Worm (Caenorhabditis elegans) whole organism, young adult: ENCODE results near the gene fut-1.

Source experiments
- B0019.2 ChIP-seq: fragments of 200-800 bp; sonication (Bioruptor generic); conservative IDR thresholded peaks from 2 replicates; pipeline ENCODE4 v1.3.6; 2022; ENCODE audit warnings: missing genetic modification reagents, missing genetic modification characterization, missing compliant biosample characterization
- B0261.1 ChIP-seq: sonication (generic microtip); optimal IDR thresholded peaks from 2 replicates; lab custom pipeline; 2016; ENCODE audit warnings: mild to moderate bottlenecking, missing genetic modification characterization, moderate library complexity, missing compliant biosample characterization
- C06A6.2 ChIP-seq: fragments of 200-800 bp; sonication (Bioruptor generic); conservative IDR thresholded peaks from 2 replicates; pipeline ENCODE4 v1.3.6; 2022; ENCODE audit warnings: missing genetic modification characterization, missing compliant biosample characterization
- F39B2.1 ChIP-seq: fragments of 200-800 bp; sonication (Bioruptor generic); IDR thresholded peaks from 2 replicates; pipeline ENCODE4 v1.3.6; 2022; ENCODE audit warnings: missing genetic modification reagents, missing genetic modification characterization, missing compliant biosample characterization
- F55B11.4 ChIP-seq: sonication (generic microtip); optimal IDR thresholded peaks from 2 replicates; lab custom pipeline; 2016; ENCODE audit warnings: missing compliant biosample characterization, missing genetic modification characterization, borderline replicate concordance; ENCODE audit not compliant: insufficient read depth
- K12H6.12 ChIP-seq: fragments of 200-800 bp; sonication (Bioruptor generic); optimal IDR thresholded peaks from 2 replicates; lab custom pipeline; 2018; ENCODE audit warnings: mild to moderate bottlenecking, missing genetic modification characterization, missing compliant biosample characterization
- Y53F4B.3 ChIP-seq: fragments of 200-800 bp; sonication (Bioruptor generic); IDR thresholded peaks from 2 replicates; pipeline ENCODE4 v1.3.6; 2022; ENCODE audit warnings: missing genetic modification reagents, missing genetic modification characterization, missing compliant biosample characterization
- Y95B8A.8 ChIP-seq: fragments of 200-800 bp; sonication (Bioruptor generic); IDR thresholded peaks from 2 replicates; pipeline ENCODE4 v1.3.6; 2022; ENCODE audit warnings: missing genetic modification reagents, missing genetic modification characterization, missing compliant biosample characterization
- akir-1 ChIP-seq: fragments of 200-800 bp; sonication (Bioruptor generic); optimal IDR thresholded peaks from 2 replicates; lab custom pipeline; 2018; ENCODE audit warnings: mild to moderate bottlenecking, missing genetic modification characterization, moderate library complexity, missing compliant biosample characterization
- ama-1 ChIP-seq, 3 experiments: fragments of 150-350 bp in 1 of 3; sonication (generic microtip) in 2 of 3; optimal IDR thresholded peaks; 2 replicates each; lab custom pipeline; 2014 to 2018; ENCODE audit warnings: missing biosample characterization in 2 of 3, missing genetic modification characterization in 2 of 3, missing genetic modification reagents in 2 of 3
- aptf-2 ChIP-seq: fragments of 200-800 bp; sonication (Bioruptor generic); conservative IDR thresholded peaks from 2 replicates; pipeline ENCODE4 v1.3.6; 2022; ENCODE audit warnings: missing genetic modification reagents, missing genetic modification characterization, missing compliant biosample characterization
- atf-7 ChIP-seq: sonication (generic microtip); optimal IDR thresholded peaks from 2 replicates; lab custom pipeline; 2017; ENCODE audit warnings: mild to moderate bottlenecking, missing genetic modification characterization, missing compliant biosample characterization
- athp-1 ChIP-seq: sonication (generic microtip); optimal IDR thresholded peaks from 2 replicates; lab custom pipeline; 2017; ENCODE audit warnings: mild to moderate bottlenecking, missing genetic modification characterization, missing compliant biosample characterization
- bed-1 ChIP-seq: fragments of 200-800 bp; sonication (Bioruptor generic); IDR thresholded peaks from 2 replicates; pipeline ENCODE4 v1.3.6; 2022; ENCODE audit warnings: missing genetic modification reagents, missing genetic modification characterization, missing compliant biosample characterization
- cebp-1 ChIP-seq, 2 experiments: fragments of 200-800 bp in 1 of 2; sonication (Bioruptor generic) in 1 of 2; sonication (generic microtip) in 1 of 2; IDR thresholded peaks in 1 of 2; optimal IDR thresholded peaks in 1 of 2; 2 replicates each; pipeline versions ENCODE4 v1.3.6 to Lab custom; 2017 to 2022; ENCODE audit warnings: missing compliant biosample characterization in 2 of 2, missing genetic modification characterization in 2 of 2, mild to moderate bottlenecking in 1 of 2, missing genetic modification reagents in 1 of 2, moderate library complexity in 1 of 2
- efl-1 ChIP-seq: fragments of 150-350 bp; optimal IDR thresholded peaks from 2 replicates; lab custom pipeline; 2014; ENCODE audit warnings: missing biosample characterization, missing genetic modification reagents, missing genetic modification characterization
- egrh-3 ChIP-seq: fragments of 200-800 bp; sonication (Bioruptor generic); IDR thresholded peaks from 2 replicates; pipeline ENCODE4 v1.3.6; 2022; ENCODE audit warnings: missing genetic modification reagents, missing genetic modification characterization, missing compliant biosample characterization
- hlh-12 ChIP-seq: sonication (generic microtip); optimal IDR thresholded peaks from 2 replicates; lab custom pipeline; 2016; ENCODE audit warnings: missing genetic modification characterization, missing compliant biosample characterization
- hlh-26 ChIP-seq: fragments of 200-800 bp; sonication (Bioruptor generic); conservative IDR thresholded peaks from 2 replicates; pipeline ENCODE4 v1.3.6; 2022; ENCODE audit warnings: missing genetic modification reagents, missing genetic modification characterization, missing compliant biosample characterization
- hmg-1.2 ChIP-seq: fragments of 200-800 bp; sonication (Bioruptor generic); IDR thresholded peaks from 2 replicates; pipeline ENCODE4 v1.3.6; 2022; ENCODE audit warnings: missing genetic modification reagents, missing genetic modification characterization, missing compliant biosample characterization
- hmg-20 ChIP-seq: fragments of 200-800 bp; sonication (Bioruptor generic); IDR thresholded peaks from 2 replicates; pipeline ENCODE4 v1.3.6; 2022; ENCODE audit warnings: missing genetic modification reagents, missing genetic modification characterization, missing compliant biosample characterization
- lag-1 ChIP-seq: fragments of 200-800 bp; sonication (Bioruptor generic); IDR thresholded peaks from 2 replicates; pipeline ENCODE4 v1.3.6; 2022; ENCODE audit warnings: missing genetic modification reagents, missing genetic modification characterization, missing compliant biosample characterization
- let-607 ChIP-seq, 2 experiments: fragments of 200-800 bp in 1 of 2; sonication (Bioruptor generic) in 1 of 2; sonication (generic microtip) in 1 of 2; optimal IDR thresholded peaks; 2 replicates each; lab custom pipeline; 2016 to 2018; ENCODE audit warnings: mild to moderate bottlenecking in 2 of 2, missing compliant biosample characterization in 2 of 2, missing genetic modification characterization in 2 of 2, moderate library complexity in 2 of 2, missing genotype in 1 of 2
- lin-26 ChIP-seq: fragments of 200-800 bp; sonication (Bioruptor generic); IDR thresholded peaks from 2 replicates; pipeline ENCODE4 v1.3.6; 2022; ENCODE audit warnings: missing genetic modification reagents, missing genetic modification characterization, missing compliant biosample characterization
- lin-40 ChIP-seq: sonication (generic microtip); optimal IDR thresholded peaks from 2 replicates; lab custom pipeline; 2016; ENCODE audit warnings: missing genetic modification characterization, mild to moderate bottlenecking, missing compliant biosample characterization, missing genotype, missing genetic modification reagents
- lin-54 ChIP-seq: fragments of 200-800 bp; sonication (Bioruptor generic); optimal IDR thresholded peaks from 2 replicates; lab custom pipeline; 2018; ENCODE audit warnings: mild to moderate bottlenecking, missing genetic modification characterization, missing compliant biosample characterization
- lir-1 ChIP-seq: fragments of 200-800 bp; sonication (Bioruptor generic); conservative IDR thresholded peaks from 2 replicates; pipeline ENCODE4 v1.3.6; 2022; ENCODE audit warnings: missing genetic modification reagents, missing genetic modification characterization, missing compliant biosample characterization
- lsy-27 ChIP-seq: sonication (generic microtip); optimal IDR thresholded peaks from 2 replicates; lab custom pipeline; 2017; ENCODE audit warnings: missing genetic modification characterization, mild to moderate bottlenecking, missing compliant biosample characterization, antibody characterized with exemption, missing genotype, borderline replicate concordance; ENCODE audit not compliant: insufficient read depth
- nfya-2 ChIP-seq: fragments of 200-800 bp; sonication (Bioruptor generic); IDR thresholded peaks from 2 replicates; pipeline ENCODE4 v1.3.6; 2022; ENCODE audit warnings: missing genetic modification reagents, missing genetic modification characterization, missing compliant biosample characterization
- nhr-27 ChIP-seq: fragments of 200-800 bp; sonication (Bioruptor generic); optimal IDR thresholded peaks from 2 replicates; lab custom pipeline; 2018; ENCODE audit warnings: mild to moderate bottlenecking, missing genetic modification characterization, moderate library complexity, missing compliant biosample characterization
- nhr-80 ChIP-seq: sonication (generic microtip); optimal IDR thresholded peaks from 2 replicates; lab custom pipeline; 2016; ENCODE audit warnings: missing genetic modification characterization, missing compliant biosample characterization
- sptf-2 ChIP-seq: fragments of 200-800 bp; sonication (Bioruptor generic); optimal IDR thresholded peaks from 2 replicates; lab custom pipeline; 2018; ENCODE audit warnings: mild to moderate bottlenecking, missing genetic modification characterization, missing compliant biosample characterization
- tbp1 ChIP-seq: fragments of 200-800 bp; sonication (Bioruptor generic); optimal IDR thresholded peaks from 2 replicates; lab custom pipeline; 2018; ENCODE audit warnings: mild to moderate bottlenecking, missing genetic modification characterization, missing compliant biosample characterization
- ztf-18 ChIP-seq: sonication (generic microtip); optimal IDR thresholded peaks from 2 replicates; lab custom pipeline; 2016; ENCODE audit warnings: missing genotype, mild to moderate bottlenecking, missing genetic modification characterization, missing compliant biosample characterization
- ztf-26 ChIP-seq: sonication (generic microtip); optimal IDR thresholded peaks from 2 replicates; lab custom pipeline; 2017; ENCODE audit warnings: missing genetic modification characterization, missing compliant biosample characterization
- ztf-28 ChIP-seq: fragments of 200-800 bp; sonication (Bioruptor generic); IDR thresholded peaks from 2 replicates; pipeline ENCODE4 v1.3.6; 2022; ENCODE audit warnings: missing genetic modification reagents, missing genetic modification characterization, missing compliant biosample characterization
- ztf-6 ChIP-seq: fragments of 200-800 bp; sonication (Bioruptor generic); IDR thresholded peaks from 2 replicates; pipeline ENCODE4 v1.3.6; 2022; ENCODE audit warnings: missing genetic modification reagents, missing genetic modification characterization, missing compliant biosample characterization

fut-1 gene

ce11 chrII:8743379-8744173 is 15.8 kb downstream of the fut-1 start, which contains the start of gene mak-1:
Gene mak-1, plus strand, starts transcription at chrII:8744071.
- TF ChIP-seq atf-7 (tag; lab: Kevin White, UChicago), result no peak
- no peak for TF ChIP-seq lin-54
- no peak for TF ChIP-seq egrh-3
- TF ChIP-seq ztf-28 (GFP tag; lab: Robert Waterston, UW), result no peak
- TF ChIP-seq ztf-6, result no peak
- no peak for TF ChIP-seq bed-1 (GFP tag; lab: Robert Waterston, UW)
- TF ChIP-seq aptf-2 (GFP tag; lab: Robert Waterston, UW), result no peak
- no peak for TF ChIP-seq efl-1 (GFP tag; lab: Kevin White, UChicago)
- no peak for TF ChIP-seq hlh-26 (GFP tag; lab: Robert Waterston, UW)
- no peak for TF ChIP-seq hlh-12 (tag; lab: Kevin White, UChicago)
- peak; percentile 16; the same call in 1 of the 2 replicates for TF ChIP-seq hmg-1.2 (GFP tag; lab: Robert Waterston, UW)
- no peak for TF ChIP-seq ztf-18 (tag; lab: Kevin White, UChicago)
- no peak for TF ChIP-seq K12H6.12
- TF ChIP-seq let-607 (tag; optimal IDR thresholded peaks at IDR 0.05; lab: Kevin White, UChicago), result peak in 1 of 2 experiments; percentile 29
- no peak for TF ChIP-seq sptf-2
- TF ChIP-seq B0261.1 (tag; lab: Kevin White, UChicago), result no peak
- no peak for TF ChIP-seq lir-1 (GFP tag; lab: Robert Waterston, UW)
- TF ChIP-seq cebp-1 (GFP tag; IDR thresholded peaks at IDR 0.05; lab: Robert Waterston, UW), result no peak
- TF ChIP-seq cebp-1 (tag; optimal IDR thresholded peaks at IDR 0.05; lab: Kevin White, UChicago), result peak; percentile 56
- TF ChIP-seq nhr-27 (tag; lab: Kevin White, UChicago), result no peak
- peak; percentile 10 for TF ChIP-seq tbp1 (GFP tag; lab: Kevin White, UChicago)
- TF ChIP-seq nhr-80 (tag; lab: Kevin White, UChicago), result peak; percentile 31
- 0 out of 2 replicates have a peak, but pooled peaks have one; percentile 29 for TF ChIP-seq lin-26 (GFP tag; lab: Robert Waterston, UW)
- peak; percentile 65 for TF ChIP-seq lin-40
- peak; percentile 22 for TF ChIP-seq ztf-26 (tag; lab: Kevin White, UChicago)
- no peak for TF ChIP-seq lsy-27 (tag; lab: Kevin White, UChicago)
- no peak for TF ChIP-seq F39B2.1 (GFP tag; lab: Robert Waterston, UW)
- no peak for TF ChIP-seq lag-1 (GFP tag; lab: Robert Waterston, UW)
- TF ChIP-seq B0019.2 (GFP tag; lab: Robert Waterston, UW), result no peak
- TF ChIP-seq akir-1 (GFP tag; lab: Kevin White, UChicago), result no peak
- TF ChIP-seq ama-1 (optimal IDR thresholded peaks at IDR 0.05; lab: Kevin White, UChicago), result peak; percentile 87
- no peak for TF ChIP-seq ama-1 (GFP tag; optimal IDR thresholded peaks at IDR 0.05; lab: Kevin White, UChicago)
- no peak for TF ChIP-seq nfya-2 (GFP tag; lab: Robert Waterston, UW)
- peak; percentile 32; the same call in 1 of the 2 replicates for TF ChIP-seq C06A6.2 (GFP tag; lab: Robert Waterston, UW)
- TF ChIP-seq athp-1 (tag; lab: Kevin White, UChicago), result no peak
- no peak; the same call in 1 of the 2 replicates for TF ChIP-seq Y95B8A.8 (GFP tag; lab: Robert Waterston, UW)
- TF ChIP-seq Y53F4B.3 (GFP tag; lab: Robert Waterston, UW), result no peak
- TF ChIP-seq F55B11.4 (tag; lab: Kevin White, UChicago), result no peak
- TF ChIP-seq hmg-20 (GFP tag; lab: Robert Waterston, UW), result no peak
